Worm (Caenorhabditis elegans) whole organism, L3 larva: ENCODE measurements around the gene dnj-8.
A peak's percentile ranks its signal among the peaks of the same experiment; 100 is the strongest.

Experiments
- aly-2 ChIP-seq: fragments of 150-350 bp; optimal IDR thresholded peaks from 2 replicates; lab custom pipeline; 2014; ENCODE audit warnings: missing biosample characterization, missing genetic modification characterization
- ama-1 ChIP-seq: fragments of 150-350 bp; optimal IDR thresholded peaks from 2 replicates; lab custom pipeline; 2018
- ceh-16 ChIP-seq: sonication (generic microtip); optimal IDR thresholded peaks from 2 replicates; lab custom pipeline; 2017; ENCODE audit warnings: missing biosample characterization, missing genetic modification characterization
- ceh-82 ChIP-seq: fragments of 150-350 bp; optimal IDR thresholded peaks from 2 replicates; lab custom pipeline; 2014; ENCODE audit warnings: missing biosample characterization, missing genetic modification characterization
- ceh-9 ChIP-seq: sonication (generic microtip); optimal IDR thresholded peaks from 2 replicates; lab custom pipeline; 2018; ENCODE audit warnings: missing biosample characterization, missing genetic modification characterization
- daf-12 ChIP-seq: fragments of 150-350 bp; optimal IDR thresholded peaks from 2 replicates; lab custom pipeline; 2014; ENCODE audit warnings: missing biosample characterization, missing genetic modification reagents, missing genetic modification characterization
- egl-5 ChIP-seq: fragments of 150-350 bp; optimal IDR thresholded peaks from 2 replicates; lab custom pipeline; 2017; ENCODE audit warnings: missing biosample characterization, missing genetic modification reagents, missing genetic modification characterization, inconsistent platforms
- elt-1 ChIP-seq: fragments of 150-350 bp; optimal IDR thresholded peaks from 2 replicates; lab custom pipeline; 2014; ENCODE audit warnings: missing biosample characterization, missing genetic modification characterization
- elt-2 ChIP-seq: sonication (generic microtip); optimal IDR thresholded peaks from 2 replicates; lab custom pipeline; 2016; ENCODE audit warnings: missing genetic modification reagents, mild to moderate bottlenecking, missing genetic modification characterization, missing compliant biosample characterization
- eor-1 ChIP-seq, 2 experiments: fragments of 150-350 bp; optimal IDR thresholded peaks; 2 replicates each; lab custom pipeline; 2014 to 2018; ENCODE audit warnings: missing biosample characterization in 2 of 2, missing genetic modification characterization in 2 of 2
- fkh-10 ChIP-seq: sonication (generic microtip); optimal IDR thresholded peaks from 2 replicates; lab custom pipeline; 2017; ENCODE audit warnings: missing biosample characterization, missing genetic modification reagents, missing genetic modification characterization
- fos-1 ChIP-seq: fragments of 150-350 bp; optimal IDR thresholded peaks from 2 replicates; lab custom pipeline; 2014; ENCODE audit warnings: missing biosample characterization, missing genetic modification characterization
- lin-15B ChIP-seq: fragments of 150-350 bp; optimal IDR thresholded peaks from 2 replicates; lab custom pipeline; 2014; ENCODE audit warnings: missing biosample characterization, missing genetic modification characterization
- lin-39 ChIP-seq: fragments of 150-350 bp; optimal IDR thresholded peaks from 2 replicates; lab custom pipeline; 2018; ENCODE audit warnings: missing biosample characterization, missing genetic modification reagents, missing genetic modification characterization
- mml-1 ChIP-seq: fragments of 150-350 bp; sonication (generic microtip); optimal IDR thresholded peaks from 3 replicates; lab custom pipeline; 2014; ENCODE audit warnings: missing biosample characterization, missing genetic modification characterization
- nfya-1 ChIP-seq: sonication (generic microtip); optimal IDR thresholded peaks from 2 replicates; lab custom pipeline; 2017; ENCODE audit warnings: missing genetic modification characterization, mild to moderate bottlenecking, missing compliant biosample characterization, antibody characterized with exemption, moderate library complexity; ENCODE audit not compliant: insufficient read depth
- nhr-12 ChIP-seq: fragments of 150-350 bp; optimal IDR thresholded peaks from 2 replicates; lab custom pipeline; 2014; ENCODE audit warnings: missing biosample characterization, missing genetic modification characterization
- nhr-237 ChIP-seq: fragments of 150-350 bp; optimal IDR thresholded peaks from 2 replicates; lab custom pipeline; 2014; ENCODE audit warnings: missing biosample characterization, missing genetic modification characterization
- nhr-25 ChIP-seq: sonication (generic microtip); optimal IDR thresholded peaks from 2 replicates; lab custom pipeline; 2017; ENCODE audit warnings: missing biosample characterization, missing genetic modification characterization
- nhr-28 ChIP-seq: fragments of 150-350 bp; optimal IDR thresholded peaks from 2 replicates; lab custom pipeline; 2014; ENCODE audit warnings: missing biosample characterization, missing genetic modification characterization
- nhr-43 ChIP-seq: sonication (generic microtip); optimal IDR thresholded peaks from 2 replicates; lab custom pipeline; 2016; ENCODE audit warnings: mild to moderate bottlenecking, missing genetic modification characterization, missing compliant biosample characterization; ENCODE audit not compliant: poor library complexity, severe bottlenecking
- nhr-76 ChIP-seq: fragments of 150-350 bp; sonication (generic microtip); optimal IDR thresholded peaks from 5 replicates; lab custom pipeline; 2014; ENCODE audit warnings: missing biosample characterization, missing genetic modification characterization
- nhr-77 ChIP-seq: fragments of 150-350 bp; optimal IDR thresholded peaks from 2 replicates; lab custom pipeline; 2014; ENCODE audit warnings: missing biosample characterization, missing genetic modification characterization
- pha-4 ChIP-seq: fragments of 150-350 bp; optimal IDR thresholded peaks from 2 replicates; lab custom pipeline; 2014; ENCODE audit warnings: missing biosample characterization, missing genetic modification reagents, missing genetic modification characterization
- snpc-4 ChIP-seq: fragments of 150-350 bp; optimal IDR thresholded peaks from 2 replicates; lab custom pipeline; 2014; ENCODE audit warnings: missing biosample characterization, missing genetic modification characterization
- tbx-2 ChIP-seq: sonication (generic microtip); optimal IDR thresholded peaks from 2 replicates; lab custom pipeline; 2016; ENCODE audit warnings: mild to moderate bottlenecking, missing genetic modification characterization, missing compliant biosample characterization
- unc-39 ChIP-seq: sonication (generic microtip); optimal IDR thresholded peaks from 4 replicates; lab custom pipeline; 2017; ENCODE audit warnings: missing biosample characterization, missing genetic modification characterization
- zag-1 ChIP-seq: fragments of 150-350 bp; optimal IDR thresholded peaks from 2 replicates; lab custom pipeline; 2014; ENCODE audit warnings: missing biosample characterization, missing genetic modification characterization
- ztf-11 ChIP-seq: fragments of 150-350 bp; optimal IDR thresholded peaks from 2 replicates; lab custom pipeline; 2014; ENCODE audit warnings: missing biosample characterization, missing genetic modification characterization
- ztf-4 ChIP-seq: fragments of 150-350 bp; optimal IDR thresholded peaks from 2 replicates; lab custom pipeline; 2014; ENCODE audit warnings: missing biosample characterization, missing genetic modification characterization

dnj-8 gene

DNA sequence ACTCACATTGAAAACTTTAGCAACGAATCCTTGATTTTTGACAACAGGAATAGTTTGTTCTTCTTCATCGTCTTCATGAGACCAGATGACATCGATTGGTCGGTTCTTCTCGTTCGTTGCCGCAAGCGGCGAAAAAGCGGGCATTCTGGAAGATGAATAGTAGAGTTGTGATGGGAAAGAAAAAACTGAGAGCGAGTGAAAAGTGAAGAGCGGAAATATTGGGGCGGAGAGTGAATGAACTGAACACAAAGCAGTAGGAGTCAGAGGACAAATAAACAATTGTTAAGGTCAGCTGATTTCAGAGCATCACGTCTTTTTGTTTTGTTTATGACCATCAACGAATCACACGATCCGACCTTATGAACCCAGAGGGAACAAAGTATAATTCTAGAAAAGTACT, 36.6 kb downstream of the dnj-8 start, which contains the start of gene F18C5.10:
Gene F18C5.10, minus strand, starts transcription at position 145 of the 400 bp plus-strand sequence.
- TF ChIP-seq zag-1 (tag; lab: Kevin White, UChicago) (no peak), lin-39 (peak; percentile 6), ztf-4 (tag; lab: Kevin White, UChicago) (no peak), nhr-28 (tag; lab: Kevin White, UChicago) (no peak), nhr-25 (tag; lab: Kevin White, UChicago) (no peak), egl-5 (tag; lab: Kevin White, UChicago) (peak; percentile 38), pha-4 (tag; lab: Kevin White, UChicago) (peak; percentile 28), ama-1 (lab: Kevin White, UChicago) (peak; percentile 12)

DNA sequence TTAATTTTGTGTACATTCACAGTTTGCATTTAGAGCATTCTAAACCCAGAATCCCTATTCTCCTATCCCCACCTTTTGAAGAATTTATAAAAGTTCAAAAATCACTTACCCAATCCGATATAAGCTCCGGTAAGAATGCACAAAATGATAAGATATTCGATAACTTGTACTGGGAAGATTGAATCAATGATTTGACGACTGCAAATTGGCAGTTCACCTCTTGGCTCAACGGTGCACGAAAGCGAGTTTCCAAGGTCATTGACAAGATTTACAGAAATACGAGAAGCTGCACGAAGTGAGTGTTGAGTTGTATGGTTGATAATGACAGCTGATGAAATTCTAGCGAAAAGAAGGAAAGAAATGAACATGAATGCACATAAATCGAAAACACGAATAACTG, 37.6 kb downstream of the dnj-8 start:
- TF ChIP-seq nhr-43 (tag; lab: Kevin White, UChicago), result no peak
- TF ChIP-seq daf-12, result no peak
- no peak for TF ChIP-seq nhr-237
- TF ChIP-seq zag-1 (tag; lab: Kevin White, UChicago), result no peak
- TF ChIP-seq fos-1 (tag; lab: Kevin White, UChicago), result no peak
- no peak for TF ChIP-seq ceh-9 (tag; lab: Kevin White, UChicago)
- no peak for TF ChIP-seq nhr-12 (tag; lab: Kevin White, UChicago)
- TF ChIP-seq mml-1, result no peak
- no peak for TF ChIP-seq ztf-4 (tag; lab: Kevin White, UChicago)
- TF ChIP-seq nfya-1 (tag; lab: Kevin White, UChicago), result no peak
- no peak for TF ChIP-seq unc-39 (tag; lab: Kevin White, UChicago)
- TF ChIP-seq ztf-11 (tag; lab: Kevin White, UChicago), result no peak
- no peak for TF ChIP-seq elt-1

DNA sequence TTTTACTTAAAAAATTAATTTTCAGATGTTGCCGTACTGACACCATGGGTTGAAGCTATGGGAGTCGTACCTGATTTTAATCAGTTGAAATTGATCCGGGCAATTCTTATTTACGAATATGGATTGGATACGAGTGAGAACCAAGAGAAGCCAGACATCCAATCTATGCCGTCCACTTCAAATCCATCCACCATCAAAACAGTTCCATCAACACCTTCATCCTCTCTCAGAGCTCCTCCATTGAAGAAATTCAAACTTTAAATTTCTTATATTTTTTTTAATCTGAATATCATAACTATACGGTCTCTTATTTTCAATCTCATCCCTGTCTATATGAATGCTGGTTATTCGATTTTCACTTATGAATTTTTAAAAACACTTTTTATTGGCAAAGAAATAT, 39.0 kb downstream of the dnj-8 start:
- TF ChIP-seq nhr-77 (no peak), aly-2 (no peak), fkh-10 (GFP tag; lab: Kevin White, UChicago) (no peak), ceh-82 (tag; lab: Kevin White, UChicago) (no peak), elt-2 (no peak), ama-1 (lab: Kevin White, UChicago) (peak; percentile 43), fos-1 (tag; lab: Kevin White, UChicago) (no peak), eor-1 (tag; optimal IDR thresholded peaks at IDR 0.05; lab: Kevin White, UChicago) (no peak), nhr-76 (tag; lab: Kevin White, UChicago) (no peak), lin-15B (tag; lab: Kevin White, UChicago) (no peak), snpc-4 (tag; lab: Kevin White, UChicago) (no peak), tbx-2 (tag; lab: Kevin White, UChicago) (no peak), nhr-28 (tag; lab: Kevin White, UChicago) (no peak), pha-4 (tag; lab: Kevin White, UChicago) (peak; percentile 43)

DNA sequence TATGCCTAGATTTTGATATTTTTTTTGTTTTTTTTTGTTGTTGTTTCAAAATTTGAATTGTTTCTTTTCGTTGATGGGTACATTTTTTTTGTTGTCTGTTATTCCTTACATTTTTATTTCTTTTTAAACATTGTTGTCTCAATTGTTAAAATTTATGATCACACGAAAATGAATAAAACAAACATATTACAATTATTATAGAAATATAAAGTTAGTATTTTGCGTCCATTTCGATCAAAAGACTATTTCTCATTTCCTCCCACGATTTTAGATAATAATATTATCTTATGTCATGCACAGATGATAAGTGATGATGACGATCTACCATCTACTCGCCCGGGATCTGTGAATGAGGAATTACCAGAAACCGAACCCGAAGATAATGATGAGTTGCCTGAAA, 43.2 kb downstream of the dnj-8 start, which contains the start of gene wrn-1:
Gene wrn-1, plus strand, starts transcription at position 301 of the 400 bp plus-strand sequence.
- TF ChIP-seq tbx-2 (tag; lab: Kevin White, UChicago) (no peak), fkh-10 (GFP tag; lab: Kevin White, UChicago) (no peak), ceh-82 (tag; lab: Kevin White, UChicago) (no peak), ceh-16 (tag; lab: Kevin White, UChicago) (no peak)

DNA sequence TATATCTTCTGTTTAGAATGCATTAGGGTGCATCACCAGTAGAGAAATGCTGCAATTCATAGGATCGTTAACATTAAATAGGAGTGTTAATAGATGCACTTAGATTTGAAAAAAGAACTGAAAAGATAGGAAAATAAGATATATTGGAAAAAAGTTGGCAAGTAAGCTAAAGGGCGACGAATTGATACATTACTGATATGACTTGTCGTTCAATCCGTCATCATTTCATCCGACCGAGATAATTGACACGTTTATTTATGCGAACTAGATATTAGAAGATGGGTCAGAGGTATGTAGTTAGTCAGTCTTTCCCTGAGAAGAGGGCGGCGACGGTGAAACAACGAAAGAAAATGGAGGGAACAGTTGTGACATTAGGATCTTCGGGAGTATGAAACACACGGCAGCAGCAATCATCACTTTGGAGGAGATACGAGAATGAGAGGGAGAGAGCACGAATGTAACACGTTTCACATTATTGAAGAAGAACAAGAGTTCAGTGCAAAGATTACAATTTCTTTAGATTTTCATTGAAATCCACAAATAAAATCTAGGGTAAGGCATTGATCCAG, 53.0 kb downstream of the dnj-8 start, which contains the start of gene lron-15:
Gene lron-15, minus strand, starts transcription at position 51 of the 569 bp plus-strand sequence.
- no peak for TF ChIP-seq ceh-9 (tag; lab: Kevin White, UChicago)
- no peak for TF ChIP-seq ama-1 (lab: Kevin White, UChicago)
- no peak for TF ChIP-seq nhr-43 (tag; lab: Kevin White, UChicago)
- TF ChIP-seq ztf-11 (tag; lab: Kevin White, UChicago), result no peak
- no peak for TF ChIP-seq nhr-28 (tag; lab: Kevin White, UChicago)
- TF ChIP-seq, all 47 proteins: peak for 0
